Worm (Caenorhabditis elegans): ENCODE data around the gene F45D3.4.

DNA sequence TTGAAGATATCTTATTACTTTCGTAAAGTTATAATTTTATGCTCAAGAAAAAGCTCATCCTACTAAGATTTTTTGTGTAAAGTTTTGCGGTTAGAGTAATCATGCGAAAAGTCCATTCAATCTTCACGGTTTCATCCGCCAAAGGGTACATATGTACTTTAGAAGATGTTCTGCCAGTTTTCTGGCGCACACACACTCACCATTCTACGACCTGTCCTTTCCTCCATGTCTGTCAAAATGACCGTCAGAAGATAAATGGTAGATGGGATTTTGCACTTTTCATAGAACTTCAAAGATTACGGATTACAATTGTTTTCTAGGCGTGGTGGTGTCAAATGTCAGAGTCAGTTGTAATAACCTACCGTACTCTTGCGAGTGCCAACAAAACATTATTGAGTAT lies 15.5 kb downstream of the F45D3.4 start:
- no peak for TF ChIP-seq elt-4 (tag; optimal IDR thresholded peaks at IDR 0.05)
- no peak for TF ChIP-seq nhr-11 (tag; optimal IDR thresholded peaks at IDR 0.05)
- no peak for TF ChIP-seq pqm-1 (tag; optimal IDR thresholded peaks at IDR 0.05)
- no peak for TF ChIP-seq unc-3 (GFP tag; conservative IDR thresholded peaks at IDR 0.05)
- TF ChIP-seq unc-3 (tag; optimal IDR thresholded peaks at IDR 0.05), result no peak
- no peak for TF ChIP-seq fkh-10 (GFP tag; optimal IDR thresholded peaks at IDR 0.05)
- no peak for TF ChIP-seq tbx-7 (tag; optimal IDR thresholded peaks at IDR 0.05)
- no peak for TF ChIP-seq npax-4 (tag; optimal IDR thresholded peaks at IDR 0.05)
- no peak for TF ChIP-seq ama-1 (optimal IDR thresholded peaks at IDR 0.05)
